Fruit fly (Drosophila melanogaster): ENCODE measurements around the gene Nin.

The Nin gene

DNA sequence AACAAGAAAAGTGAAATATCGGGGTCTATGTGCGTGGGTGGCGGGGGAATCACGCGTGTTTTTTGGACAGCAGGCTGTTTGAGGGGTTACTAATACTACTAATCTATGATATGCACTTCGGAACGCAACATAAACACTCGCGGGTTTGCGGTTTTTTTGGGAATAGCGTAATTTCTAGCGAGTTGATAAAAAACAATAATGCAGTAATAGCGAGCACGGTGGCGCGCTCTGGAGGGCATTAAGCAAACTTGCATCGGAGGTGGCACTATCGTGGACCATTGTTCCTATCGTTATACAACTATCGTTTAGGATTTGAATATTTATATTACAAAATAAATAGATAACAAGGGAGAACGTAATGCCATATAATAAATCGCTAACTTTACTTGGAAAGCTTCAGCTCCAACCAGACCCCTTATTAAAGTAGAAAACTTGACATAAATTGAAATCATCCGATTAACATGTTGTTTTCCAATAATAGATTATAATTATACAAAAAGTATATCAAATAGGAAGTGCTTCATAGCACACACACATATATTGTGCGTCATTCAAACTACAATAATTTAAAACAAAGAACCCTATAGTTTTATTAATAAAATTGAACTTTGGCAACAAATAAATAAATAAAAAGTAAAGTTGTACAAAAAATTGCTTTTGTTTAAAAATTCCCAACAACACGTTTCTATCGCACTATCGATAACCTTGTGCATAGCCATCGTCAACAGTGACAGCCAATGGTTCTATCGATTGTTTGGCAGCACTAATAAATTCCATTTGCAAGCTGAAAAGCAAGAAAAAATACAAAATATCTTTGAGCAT is at the start of gene Nin, which contains the start of gene Bub1:
Gene Nin (minus strand): TSS at position 240 of the 822 bp plus-strand sequence.
Gene Bub1 (plus strand): TSS at position 557 of the 822 bp plus-strand sequence.
- TF ChIP-seq pad (GFP tag; optimal IDR thresholded peaks at IDR 0.05) (peak; percentile 45), cic (GFP tag; optimal IDR thresholded peaks at IDR 0.05) (no peak), CG14711 (tag; optimal IDR thresholded peaks at IDR 0.05) (peak; percentile 21), cnc (optimal IDR thresholded peaks at IDR 0.05) (no peak), CG12768 (GFP tag; optimal IDR thresholded peaks at IDR 0.05) (no peak), CG1620 (GFP tag; optimal IDR thresholded peaks at IDR 0.05) (peak; percentile 65), CG7045 (GFP tag; optimal IDR thresholded peaks at IDR 0.05) (peak; percentile 1), ovo (GFP tag; optimal IDR thresholded peaks at IDR 0.05) (peak; percentile 47), Hr96 (GFP tag; optimal IDR thresholded peaks at IDR 0.05) (no peak), tj (GFP tag; optimal IDR thresholded peaks at IDR 0.05) (peak; percentile 9), CG11617 (GFP tag; optimal IDR thresholded peaks at IDR 0.05) (peak; percentile 61), CG5204 (GFP tag; optimal IDR thresholded peaks at IDR 0.05) (no peak), Clk (GFP tag; optimal IDR thresholded peaks at IDR 0.05) (no peak), bab1 (GFP tag; optimal IDR thresholded peaks at IDR 0.05) (peak; percentile 21), Mnt (GFP tag; optimal IDR thresholded peaks at IDR 0.05) (peak; percentile 33), CG7101 (tag; optimal IDR thresholded peaks at IDR 0.05) (no peak), kay (GFP tag; ENCODE audit: borderline replicate concordance) (no peak), toe (GFP tag; optimal IDR thresholded peaks at IDR 0.05) (peak; percentile 69), Crg-1 (GFP tag; optimal IDR thresholded peaks at IDR 0.05) (no peak), CG33017 (tag; optimal IDR thresholded peaks at IDR 0.05) (no peak)

DNA sequence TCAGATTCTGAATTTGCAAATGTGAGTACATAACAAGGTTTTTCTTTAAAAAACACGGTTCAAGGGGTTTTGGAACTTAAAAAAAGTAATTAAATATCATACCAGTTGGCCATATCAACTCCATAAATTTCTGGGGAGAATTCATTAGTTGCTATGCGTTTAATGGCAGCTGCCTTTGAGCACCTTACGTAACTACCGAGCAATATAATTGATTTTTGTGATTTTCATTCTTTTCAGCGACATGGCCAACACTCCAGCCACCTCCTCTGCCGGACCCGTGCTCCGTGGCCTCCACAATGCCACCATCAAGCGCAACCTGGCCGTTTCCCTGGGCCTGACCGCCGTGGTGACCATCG is 48.9 kb upstream of the Nin start:
- TF ChIP-seq Crg-1 (GFP tag; optimal IDR thresholded peaks at IDR 0.05) (no peak), cic (GFP tag; optimal IDR thresholded peaks at IDR 0.05) (no peak), CG1620 (GFP tag; optimal IDR thresholded peaks at IDR 0.05) (no peak), CG7101 (tag; optimal IDR thresholded peaks at IDR 0.05) (no peak)

DNA sequence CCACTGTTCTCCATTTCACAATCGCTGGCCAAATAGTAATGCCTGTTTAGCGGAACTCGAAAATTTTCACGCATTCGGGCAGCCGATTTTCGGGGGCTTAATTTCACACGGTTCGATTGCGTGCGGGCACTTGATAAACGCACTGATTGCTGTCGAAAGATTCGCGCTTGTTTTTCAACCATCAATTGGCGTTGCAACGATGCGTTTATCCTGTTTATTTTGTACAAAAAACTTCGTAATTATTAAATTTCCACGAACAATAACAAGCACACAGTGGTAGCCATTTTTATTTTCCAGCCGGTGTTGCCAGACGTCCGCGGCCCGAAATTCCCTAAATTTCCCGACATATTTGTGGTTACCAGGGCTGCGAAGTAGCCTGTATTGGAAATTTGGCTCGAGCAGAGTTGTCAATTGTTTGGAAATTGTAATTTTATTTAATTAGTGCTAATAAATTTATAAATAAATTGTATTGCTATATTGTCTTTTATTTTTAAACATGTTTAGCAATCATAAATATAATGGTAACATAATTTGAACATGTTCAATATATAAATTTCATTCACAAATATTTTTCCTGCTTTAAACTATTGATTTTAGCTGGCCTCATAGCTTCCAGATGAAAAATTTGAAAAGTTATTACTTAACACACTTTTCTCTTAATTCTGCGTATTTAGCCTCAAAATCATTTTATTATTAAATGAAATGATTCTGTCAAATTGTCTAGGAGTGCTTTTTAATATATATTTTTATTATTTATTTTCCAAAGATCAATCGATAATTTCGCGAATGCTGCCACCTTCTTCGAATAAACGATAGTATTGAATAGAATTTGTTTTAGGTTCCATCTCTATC is 48.3 kb upstream of the Nin start, which contains the start of the genes Ncoa6 and cype:
Gene Ncoa6 (minus strand): TSS at position 270 of the 852 bp plus-strand sequence.
Gene cype (plus strand): TSS at position 814 of the 852 bp plus-strand sequence.
- TF ChIP-seq CG11617 (GFP tag; optimal IDR thresholded peaks at IDR 0.05) (peak; percentile 74), CG12768 (GFP tag; optimal IDR thresholded peaks at IDR 0.05) (peak; percentile 1), cnc (optimal IDR thresholded peaks at IDR 0.05) (no peak), tj (GFP tag; optimal IDR thresholded peaks at IDR 0.05) (peak; percentile 37), Mnt (GFP tag; optimal IDR thresholded peaks at IDR 0.05) (peak; percentile 29), Clk (GFP tag; optimal IDR thresholded peaks at IDR 0.05) (no peak), CG5204 (GFP tag; optimal IDR thresholded peaks at IDR 0.05) (no peak), cic (GFP tag; optimal IDR thresholded peaks at IDR 0.05) (peak; percentile 14), CG1620 (GFP tag; optimal IDR thresholded peaks at IDR 0.05) (peak; percentile 40), ovo (GFP tag; optimal IDR thresholded peaks at IDR 0.05) (peak; percentile 63), kay (GFP tag; ENCODE audit: borderline replicate concordance) (no peak), Hr96 (GFP tag; optimal IDR thresholded peaks at IDR 0.05) (peak; percentile 33), CG14711 (tag; optimal IDR thresholded peaks at IDR 0.05) (peak; percentile 91), toe (GFP tag; optimal IDR thresholded peaks at IDR 0.05) (peak; percentile 76), pad (GFP tag; optimal IDR thresholded peaks at IDR 0.05) (peak; percentile 25), CG7045 (GFP tag; optimal IDR thresholded peaks at IDR 0.05) (peak; percentile 56), bab1 (GFP tag; optimal IDR thresholded peaks at IDR 0.05) (peak; percentile 4), Crg-1 (GFP tag; optimal IDR thresholded peaks at IDR 0.05) (no peak), CG7101 (tag; optimal IDR thresholded peaks at IDR 0.05) (peak; percentile 80), CG33017 (tag; optimal IDR thresholded peaks at IDR 0.05) (peak; percentile 56)

DNA sequence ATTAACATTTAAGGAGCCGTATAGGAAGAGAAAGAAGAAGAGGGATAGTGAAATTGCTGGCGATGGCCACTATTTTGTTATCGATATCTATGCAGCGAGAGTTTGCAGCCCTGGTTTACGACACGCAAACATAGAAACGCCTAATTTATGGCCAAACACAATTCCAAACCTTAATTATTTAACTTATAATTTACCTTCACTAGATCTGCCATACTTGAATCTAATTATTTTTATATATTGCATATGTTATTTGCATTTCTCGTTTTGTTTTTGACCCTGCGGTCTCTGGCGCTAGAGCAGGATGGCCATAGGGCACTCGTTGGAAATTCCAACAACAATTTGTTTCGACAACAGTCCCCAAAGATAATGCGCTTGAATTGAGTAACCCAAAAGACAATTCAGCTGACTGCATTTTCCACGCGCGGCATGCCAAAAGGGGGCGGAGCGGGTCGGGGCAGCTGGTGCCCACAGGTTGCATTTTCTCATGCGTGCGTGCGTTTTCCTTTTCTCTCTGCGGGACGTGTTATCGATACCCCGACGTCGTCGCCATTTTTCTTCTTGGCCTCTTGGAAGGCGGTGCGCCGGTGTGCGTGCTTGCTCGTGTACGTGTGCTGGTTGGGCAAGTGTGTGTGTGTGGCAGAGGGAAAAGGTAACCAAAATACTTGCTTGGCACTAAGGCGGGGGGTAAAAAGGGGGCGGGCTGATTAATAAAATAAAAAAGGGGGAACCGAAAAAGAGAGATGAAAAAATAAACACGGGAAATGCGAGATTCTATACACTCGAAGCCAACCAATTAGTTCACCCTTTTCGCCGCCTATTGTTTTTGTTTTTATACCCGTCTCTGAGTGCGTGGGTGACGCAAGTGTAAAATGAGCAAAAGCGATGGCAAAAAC is 46.9 kb upstream of the Nin start:
- peak; percentile 49 for TF ChIP-seq CG12768 (GFP tag; optimal IDR thresholded peaks at IDR 0.05)
- TF ChIP-seq cnc (optimal IDR thresholded peaks at IDR 0.05): no peak
- no peak for TF ChIP-seq CG5204 (GFP tag; optimal IDR thresholded peaks at IDR 0.05)
- peak; percentile 50 for TF ChIP-seq tj (GFP tag; optimal IDR thresholded peaks at IDR 0.05)
- no peak for TF ChIP-seq kay (GFP tag; ENCODE audit: borderline replicate concordance)
- peak; percentile 21 for TF ChIP-seq CG11617 (GFP tag; optimal IDR thresholded peaks at IDR 0.05)
- peak; percentile 8 for TF ChIP-seq Clk (GFP tag; optimal IDR thresholded peaks at IDR 0.05)
- TF ChIP-seq bab1 (GFP tag; optimal IDR thresholded peaks at IDR 0.05): peak; percentile 42
- TF ChIP-seq Hr96 (GFP tag; optimal IDR thresholded peaks at IDR 0.05): no peak
- peak; percentile 52 for TF ChIP-seq CG1620 (GFP tag; optimal IDR thresholded peaks at IDR 0.05)
- peak; percentile 56 for TF ChIP-seq cic (GFP tag; optimal IDR thresholded peaks at IDR 0.05)
- TF ChIP-seq ovo (GFP tag; optimal IDR thresholded peaks at IDR 0.05): peak; percentile 31
- peak; percentile 60 for TF ChIP-seq Crg-1 (GFP tag; optimal IDR thresholded peaks at IDR 0.05)
- peak; percentile 51 for TF ChIP-seq CG33017 (tag; optimal IDR thresholded peaks at IDR 0.05)
- TF ChIP-seq toe (GFP tag; optimal IDR thresholded peaks at IDR 0.05): no peak
- peak; percentile 2 for TF ChIP-seq CG7045 (GFP tag; optimal IDR thresholded peaks at IDR 0.05)
- TF ChIP-seq CG7101 (tag; optimal IDR thresholded peaks at IDR 0.05): peak; percentile 26
- TF ChIP-seq Mnt (GFP tag; optimal IDR thresholded peaks at IDR 0.05): peak; percentile 78
- TF ChIP-seq pad (GFP tag; optimal IDR thresholded peaks at IDR 0.05): peak; percentile 65
- peak; percentile 30 for TF ChIP-seq CG14711 (tag; optimal IDR thresholded peaks at IDR 0.05)
